Fruit fly (Drosophila melanogaster): Measurements from ENCODE around the gene Six4.

DNA sequence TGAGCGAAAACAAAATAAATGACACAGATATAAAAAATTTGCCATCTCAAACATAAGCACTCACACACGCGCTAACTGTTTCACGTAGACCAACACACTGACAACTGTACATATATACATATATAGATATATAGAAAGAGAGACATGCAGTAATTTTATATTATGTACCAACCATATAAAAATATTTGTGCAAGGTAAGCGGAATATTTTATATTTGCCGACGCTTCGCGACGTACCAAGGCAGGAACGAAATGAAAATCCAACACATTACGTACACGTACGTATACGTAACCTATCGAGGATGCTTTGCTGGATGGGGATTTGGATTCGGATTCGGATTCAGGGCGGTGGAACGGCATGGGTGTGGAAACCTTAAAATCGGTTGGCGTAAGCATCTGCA is 44.0 kb downstream of the Six4 start:
- TF ChIP-seq Sin3A (optimal IDR thresholded peaks at IDR 0.05) (no peak), h (optimal IDR thresholded peaks at IDR 0.05) (no peak), psq (optimal IDR thresholded peaks at IDR 0.05) (no peak), Myc (optimal IDR thresholded peaks at IDR 0.05) (no peak), ttk (optimal IDR thresholded peaks at IDR 0.05) (no peak)

Data from Kc167 (cell line).